Worm (Caenorhabditis elegans) whole organism, L4 larva: Measurements from ENCODE around the gene W02D7.12.

Experiments used
- fkh-10 ChIP-seq: fragments of 150-350 bp; optimal IDR thresholded peaks from 2 replicates; lab custom pipeline; 2014; ENCODE audit warnings: missing biosample characterization, missing genetic modification reagents, missing genetic modification characterization
- mdl-1 ChIP-seq, 2 experiments: fragments of 150-350 bp in 1 of 2; sonication (generic microtip) in 1 of 2; optimal IDR thresholded peaks; 2 replicates each; lab custom pipeline; 2014 to 2017; ENCODE audit warnings: missing biosample characterization in 2 of 2, missing genetic modification characterization in 2 of 2
- zfp-3 ChIP-seq: fragments of 200-800 bp; sonication (Bioruptor generic); conservative IDR thresholded peaks from 2 replicates; pipeline ENCODE4 v1.3.6; 2022; ENCODE audit warnings: missing genetic modification reagents, missing genetic modification characterization, missing compliant biosample characterization

DNA sequence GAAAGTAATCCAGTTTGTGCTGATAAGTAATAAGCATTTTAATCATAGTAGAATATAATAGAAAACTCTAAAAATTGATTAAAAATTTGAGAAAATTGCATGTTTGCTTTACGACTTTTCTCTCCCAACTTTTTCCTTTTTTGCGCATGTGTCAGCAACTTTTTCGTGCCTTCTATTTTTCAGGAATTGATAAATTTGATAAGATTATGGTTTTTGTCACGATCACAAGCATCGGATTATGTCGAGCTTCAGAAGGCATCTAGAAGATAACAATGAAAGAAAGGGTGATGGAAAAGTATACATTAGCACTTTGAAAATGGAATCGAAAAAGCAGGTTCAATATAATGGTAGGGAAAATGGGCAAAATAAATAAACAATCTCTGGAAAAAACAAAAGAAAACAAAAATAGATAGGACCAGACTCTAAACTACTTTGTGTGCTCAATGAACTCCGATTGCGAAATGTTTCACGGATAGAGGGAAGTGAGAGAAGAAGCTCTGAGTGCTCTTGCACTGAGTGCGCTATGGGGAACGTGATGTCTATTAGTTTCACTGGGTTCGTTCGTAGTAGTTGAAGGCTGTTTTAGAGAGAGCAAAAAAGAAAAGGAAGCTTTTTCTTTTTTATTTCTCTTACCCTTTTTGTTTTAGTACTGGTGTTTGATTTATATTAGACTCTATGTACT is 23.0 kb upstream of the W02D7.12 start:
- TF ChIP-seq mdl-1 (tag; optimal IDR thresholded peaks at IDR 0.05; lab: Kevin White, UChicago) = no peak
- TF ChIP-seq fkh-10 (GFP tag; lab: Kevin White, UChicago) = no peak
- TF ChIP-seq zfp-3 (GFP tag; lab: Robert Waterston, UW) = no peak
